Worm (Caenorhabditis elegans): ENCODE data around the gene flr-4.

The flr-4 gene

DNA sequence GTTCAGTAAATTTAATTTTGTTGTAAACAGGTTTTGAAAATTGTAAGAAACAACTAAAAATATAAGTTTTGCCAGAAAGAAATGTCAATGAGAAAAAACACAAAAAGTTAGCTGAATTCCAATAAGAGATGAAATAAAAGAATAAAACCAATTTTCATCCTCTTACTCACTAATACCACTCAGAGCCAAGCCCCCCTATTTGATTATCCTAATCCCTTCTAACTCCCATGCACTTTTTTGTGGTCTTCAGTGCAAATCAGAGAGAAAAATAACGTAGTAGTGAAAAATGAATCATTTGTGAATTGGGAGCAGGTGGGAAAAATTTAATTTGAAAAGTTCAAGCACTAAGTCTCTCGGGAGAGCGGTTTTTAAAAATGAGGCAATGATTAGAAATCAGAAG is 47.9 kb upstream of the flr-4 start:
- peak; percentile 9 for TF ChIP-seq fkh-8 (tag; optimal IDR thresholded peaks at IDR 0.05)
- TF ChIP-seq nhr-11 (tag; optimal IDR thresholded peaks at IDR 0.05), result no peak

DNA sequence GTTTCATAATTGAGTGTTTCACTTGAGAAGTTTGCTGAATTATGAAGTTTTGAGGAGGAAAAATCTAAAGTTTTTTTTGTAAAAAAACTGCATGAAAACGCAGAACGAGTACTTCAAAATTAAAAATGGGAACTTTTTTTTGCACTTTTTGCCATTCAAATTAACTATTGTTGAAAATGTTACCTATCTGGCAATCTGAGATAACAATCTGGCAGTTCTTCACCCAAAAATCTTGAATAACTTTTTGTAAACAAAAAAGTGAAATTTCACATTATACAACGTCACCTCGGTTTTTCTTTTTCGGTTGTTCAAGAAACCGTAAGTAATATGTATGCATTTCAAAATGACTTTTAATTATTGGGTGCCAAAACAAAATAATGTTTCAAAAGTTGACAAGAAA is 46.6 kb upstream of the flr-4 start:
- TF ChIP-seq unc-62 (GFP tag; optimal IDR thresholded peaks at IDR 0.05) (no peak), efl-1 (optimal IDR thresholded peaks at IDR 0.05) (no peak), efl-1 (GFP tag; optimal IDR thresholded peaks at IDR 0.05 in 1 of 2) (no peak), dsc-1 (tag; optimal IDR thresholded peaks at IDR 0.05) (no peak), snu-23 (GFP tag; optimal IDR thresholded peaks at IDR 0.05) (no peak), aha-1 (tag; optimal IDR thresholded peaks at IDR 0.05) (no peak), xbp-1 (tag; optimal IDR thresholded peaks at IDR 0.05) (no peak), blmp-1 (tag; optimal IDR thresholded peaks at IDR 0.05) (peak; percentile 23), ztf-4 (tag; optimal IDR thresholded peaks at IDR 0.05) (no peak), egl-13 (tag; optimal IDR thresholded peaks at IDR 0.05) (no peak), lin-14 (GFP tag; optimal IDR thresholded peaks at IDR 0.05) (peak; percentile 31), nhr-85 (tag) (peak; percentile 64)

DNA sequence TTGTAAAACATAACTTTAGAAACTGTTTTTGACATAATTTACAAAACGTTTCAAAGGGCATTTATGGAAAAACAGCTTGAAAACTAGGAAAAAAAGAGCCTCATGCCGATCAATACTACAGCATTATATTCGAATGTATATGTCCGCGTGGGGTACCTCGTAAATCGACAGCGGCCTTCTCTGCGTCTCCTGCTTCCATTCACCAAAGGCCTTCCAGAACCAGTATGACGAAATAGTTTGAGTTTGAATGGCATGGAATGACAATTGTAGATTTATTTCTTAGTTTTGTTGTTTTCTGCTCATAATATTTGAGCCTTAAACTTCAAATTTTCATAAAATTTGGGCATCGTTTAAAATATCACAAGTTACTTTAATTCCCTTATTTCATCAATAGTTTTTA is 43.8 kb upstream of the flr-4 start:
- TF ChIP-seq nhr-11 (tag; optimal IDR thresholded peaks at IDR 0.05) (no peak), ceh-8 (GFP tag; optimal IDR thresholded peaks at IDR 0.05) (no peak), rnt-1 (tag; optimal IDR thresholded peaks at IDR 0.05) (peak; percentile 9), ceh-82 (tag; optimal IDR thresholded peaks at IDR 0.05) (peak in 1 of 3 experiments; percentile 1), C04F5.9 (tag; optimal IDR thresholded peaks at IDR 0.05) (no peak), nhr-71 (tag; optimal IDR thresholded peaks at IDR 0.05) (peak; percentile 15), ceh-63 (GFP tag; optimal IDR thresholded peaks at IDR 0.05) (no peak), ceh-90 (tag; optimal IDR thresholded peaks at IDR 0.05) (no peak), skn-1 (tag; optimal IDR thresholded peaks at IDR 0.05) (peak; percentile 49), lin-14 (GFP tag; optimal IDR thresholded peaks at IDR 0.05) (peak; percentile 47), zip-4 (GFP tag; optimal IDR thresholded peaks at IDR 0.05) (peak; percentile 13), mep-1 (tag; optimal IDR thresholded peaks at IDR 0.05) (peak; percentile 1), alr-1 (tag; optimal IDR thresholded peaks at IDR 0.05; ENCODE audit: borderline replicate concordance) (no peak), mef-2 (tag; optimal IDR thresholded peaks at IDR 0.05) (no peak)

DNA sequence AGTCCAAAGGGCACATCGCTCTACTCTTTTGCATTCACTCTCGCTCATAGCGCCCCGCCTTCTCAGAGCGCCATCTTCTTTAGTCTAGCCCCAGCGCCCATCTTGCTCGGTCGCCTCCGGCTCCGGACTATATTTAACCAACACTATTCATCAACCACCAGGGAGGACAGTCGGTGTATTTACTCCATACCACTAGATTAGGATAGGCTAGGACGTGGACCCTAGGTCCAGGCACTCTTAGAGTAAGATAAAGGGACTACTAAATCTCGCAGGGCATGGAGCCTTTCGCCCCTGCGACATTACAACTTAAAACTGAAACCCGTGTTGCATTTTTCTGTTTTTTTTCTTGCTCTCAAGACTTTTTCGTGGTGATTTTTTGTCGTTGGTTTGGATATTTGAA is 41.7 kb upstream of the flr-4 start:
- TF ChIP-seq nhr-237 (tag; optimal IDR thresholded peaks at IDR 0.05), result no peak
- no peak for TF ChIP-seq fkh-10 (GFP tag; optimal IDR thresholded peaks at IDR 0.05)
- TF ChIP-seq xbp-1 (tag; optimal IDR thresholded peaks at IDR 0.05), result no peak
- no peak for TF ChIP-seq ztf-4 (tag; optimal IDR thresholded peaks at IDR 0.05)
- TF ChIP-seq F16B12.6 (tag; optimal IDR thresholded peaks at IDR 0.05), result no peak
- TF ChIP-seq dpl-1 (GFP tag; optimal IDR thresholded peaks at IDR 0.05), result no peak
- no peak for TF ChIP-seq mef-2 (tag; optimal IDR thresholded peaks at IDR 0.05)

DNA sequence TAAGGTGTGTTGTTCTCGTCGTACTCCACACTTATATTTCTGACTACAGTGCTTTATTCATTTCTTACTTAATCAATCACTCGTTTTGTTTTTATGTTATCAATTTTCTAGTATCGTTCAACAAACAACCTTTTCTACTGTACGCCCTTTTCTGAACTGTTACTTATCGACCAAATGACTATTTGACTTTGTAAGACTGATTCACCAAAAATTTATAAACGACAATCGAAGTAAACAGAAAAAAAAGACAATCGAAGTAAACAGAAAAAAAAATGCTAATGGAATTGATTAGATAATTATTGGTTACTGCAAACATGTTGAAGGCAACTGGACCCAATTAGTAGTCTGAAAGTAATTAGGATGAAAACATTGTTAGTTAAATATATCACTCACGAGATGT is 39.2 kb upstream of the flr-4 start:
- TF ChIP-seq elt-3 (tag; optimal IDR thresholded peaks at IDR 0.05) (no peak), lin-39 (tag; optimal IDR thresholded peaks at IDR 0.05) (no peak), dsc-1 (tag; optimal IDR thresholded peaks at IDR 0.05) (no peak), sox-4 (tag; optimal IDR thresholded peaks at IDR 0.05) (no peak), nhr-11 (tag; optimal IDR thresholded peaks at IDR 0.05) (no peak), fkh-8 (tag; optimal IDR thresholded peaks at IDR 0.05) (no peak), unc-130 (tag; optimal IDR thresholded peaks at IDR 0.05) (no peak), jun-1 (tag; optimal IDR thresholded peaks at IDR 0.05) (no peak), blmp-1 (tag; optimal IDR thresholded peaks at IDR 0.05) (no peak), swsn-7 (tag; optimal IDR thresholded peaks at IDR 0.05) (no peak)

Measured in whole organism, L1 larva.